Worm (Caenorhabditis elegans) whole organism, L1 larva: Measurements from ENCODE around the gene fbxa-16.
A peak's percentile ranks its signal among the peaks of the same experiment; 100 is the strongest.
"Not testable (repeated sequence)": the region's sequence is repeated elsewhere in the genome, so short reads cannot be mapped to it uniquely, and the experiment has no call there.

Experiments used
- C16A3.4 ChIP-seq: fragments of 150-350 bp; optimal IDR thresholded peaks from 2 replicates; lab custom pipeline; 2014; ENCODE audit warnings: missing biosample characterization, missing genetic modification characterization
- F16B12.6 ChIP-seq: fragments of 150-350 bp; optimal IDR thresholded peaks from 2 replicates; lab custom pipeline; 2014; ENCODE audit warnings: missing biosample characterization, missing genetic modification characterization
- Y116A8C.19 ChIP-seq: sonication (generic microtip); optimal IDR thresholded peaks from 2 replicates; lab custom pipeline; 2016; ENCODE audit warnings: missing compliant biosample characterization, missing genetic modification characterization, borderline replicate concordance
- aha-1 ChIP-seq: fragments of 150-350 bp; optimal IDR thresholded peaks from 2 replicates; lab custom pipeline; 2014; ENCODE audit warnings: missing biosample characterization, missing genetic modification characterization
- ama-1 ChIP-seq: fragments of 150-350 bp; optimal IDR thresholded peaks from 2 replicates; lab custom pipeline; 2014
- ceh-63 ChIP-seq: fragments of 200-800 bp; sonication (Bioruptor generic); optimal IDR thresholded peaks from 2 replicates; lab custom pipeline; 2018; ENCODE audit warnings: mild to moderate bottlenecking, missing genetic modification characterization, missing compliant biosample characterization
- ceh-88 ChIP-seq: fragments of 200-800 bp; sonication (Bioruptor generic); IDR thresholded peaks from 2 replicates; pipeline ENCODE4 v1.3.6; 2022; ENCODE audit warnings: missing genetic modification characterization, missing compliant biosample characterization
- ces-1 ChIP-seq: fragments of 150-350 bp; optimal IDR thresholded peaks from 2 replicates; lab custom pipeline; 2014; ENCODE audit warnings: missing biosample characterization, missing genetic modification reagents, missing genetic modification characterization
- dpl-1 ChIP-seq, 3 experiments: fragments of 150-350 bp in 2 of 3; sonication (generic microtip) in 1 of 3; optimal IDR thresholded peaks; 2 replicates each; lab custom pipeline; 2014 to 2017; ENCODE audit warnings: missing biosample characterization in 3 of 3, missing genetic modification characterization in 3 of 3, missing genetic modification reagents in 3 of 3
- efl-1 ChIP-seq, 4 experiments: fragments of 150-350 bp; optimal IDR thresholded peaks in 3 of 4; peaks in 1 of 4; 1 replicate in 1 of 4; 2 replicates in 3 of 4; lab custom pipeline; 2014; ENCODE audit warnings: missing biosample characterization in 2 of 4, missing genetic modification characterization in 2 of 4, missing genetic modification reagents in 2 of 4
- efl-3 ChIP-seq: fragments of 200-800 bp; sonication (Bioruptor generic); optimal IDR thresholded peaks from 2 replicates; lab custom pipeline; 2018; ENCODE audit warnings: mild to moderate bottlenecking, missing genetic modification characterization, missing compliant biosample characterization
- egl-13 ChIP-seq: sonication (generic microtip); optimal IDR thresholded peaks from 2 replicates; lab custom pipeline; 2016; ENCODE audit warnings: missing genotype, missing genetic modification reagents, missing genetic modification characterization, missing compliant biosample characterization
- egl-27 ChIP-seq, 2 experiments: fragments of 150-350 bp in 1 of 2; sonication (generic microtip); optimal IDR thresholded peaks; 3 replicates each; lab custom pipeline; 2017 to 2018; ENCODE audit warnings: missing biosample characterization in 2 of 2, missing genetic modification characterization in 2 of 2, missing genetic modification reagents in 2 of 2
- grh-1 ChIP-seq: fragments of 200-800 bp; sonication (Bioruptor generic); IDR thresholded peaks from 2 replicates; pipeline ENCODE4 v1.3.6; 2022; ENCODE audit warnings: missing genetic modification reagents, missing genetic modification characterization, missing compliant biosample characterization
- lin-35 ChIP-seq, 2 experiments: fragments of 150-350 bp; optimal IDR thresholded peaks; 2 replicates each; lab custom pipeline; 2014; ENCODE audit warnings: missing biosample characterization in 2 of 2, missing genetic modification characterization in 2 of 2, missing genetic modification reagents in 2 of 2
- lsy-2 ChIP-seq, 2 experiments: fragments of 150-350 bp; optimal IDR thresholded peaks; 2 replicates each; lab custom pipeline; 2014; ENCODE audit warnings: missing biosample characterization in 2 of 2, missing genetic modification characterization in 2 of 2
- nhr-11 ChIP-seq: fragments of 150-350 bp; optimal IDR thresholded peaks from 2 replicates; lab custom pipeline; 2014; ENCODE audit warnings: missing biosample characterization, missing genetic modification characterization
- nhr-12 ChIP-seq: sonication (generic microtip); optimal IDR thresholded peaks from 2 replicates; lab custom pipeline; 2017; ENCODE audit warnings: missing biosample characterization, missing genetic modification characterization
- nhr-20 ChIP-seq: sonication (generic microtip); optimal IDR thresholded peaks from 2 replicates; lab custom pipeline; 2016; ENCODE audit warnings: mild to moderate bottlenecking, missing genetic modification characterization, missing compliant biosample characterization
- nhr-84 ChIP-seq: sonication (generic microtip); optimal IDR thresholded peaks from 2 replicates; lab custom pipeline; 2017; ENCODE audit warnings: missing biosample characterization, missing genetic modification characterization
- pag-3 ChIP-seq: sonication (generic microtip); optimal IDR thresholded peaks from 2 replicates; lab custom pipeline; 2017; ENCODE audit warnings: missing genetic modification characterization, mild to moderate bottlenecking, missing compliant biosample characterization, antibody characterized with exemption, borderline replicate concordance; ENCODE audit not compliant: insufficient read depth
- rnt-1 ChIP-seq: sonication (generic microtip); optimal IDR thresholded peaks from 2 replicates; lab custom pipeline; 2016; ENCODE audit warnings: mild to moderate bottlenecking, missing genetic modification characterization, moderate library complexity, missing compliant biosample characterization
- snpc-4 ChIP-seq: fragments of 150-350 bp; optimal IDR thresholded peaks from 2 replicates; lab custom pipeline; 2014; ENCODE audit warnings: missing biosample characterization, missing genetic modification characterization
- unc-30 ChIP-seq: sonication (generic microtip); optimal IDR thresholded peaks from 2 replicates; lab custom pipeline; 2017; ENCODE audit warnings: missing biosample characterization, missing genetic modification characterization
- unc-62 ChIP-seq: fragments of 150-350 bp; optimal IDR thresholded peaks from 2 replicates; lab custom pipeline; 2014; ENCODE audit warnings: missing biosample characterization, missing genetic modification reagents, missing genetic modification characterization
- unc-98 ChIP-seq: fragments of 200-800 bp; sonication (Bioruptor generic); IDR thresholded peaks from 2 replicates; pipeline ENCODE4 v1.3.6; 2022; ENCODE audit warnings: missing genetic modification characterization, missing compliant biosample characterization
- vab-15 ChIP-seq: sonication (generic microtip); optimal IDR thresholded peaks from 2 replicates; lab custom pipeline; 2017; ENCODE audit warnings: missing genotype, mild to moderate bottlenecking, missing genetic modification characterization, missing compliant biosample characterization
- zag-1 ChIP-seq: fragments of 150-350 bp; optimal IDR thresholded peaks from 2 replicates; lab custom pipeline; 2014; ENCODE audit warnings: missing biosample characterization, missing genetic modification characterization

Gene fbxa-16

ce11 chrX:119363-119762, at the start of gene fbxa-16:
fbxa-16 (plus strand) TSS chrX:119663.
- TF ChIP-seq dpl-1 (GFP tag; optimal IDR thresholded peaks at IDR 0.05; lab: Kevin White, UChicago); pag-3 (tag; lab: Kevin White, UChicago); ceh-88 (GFP tag; lab: Robert Waterston, UW): not testable (repeated sequence)

- TF ChIP-seq nhr-20 (no peak), ces-1 (GFP tag; lab: Kevin White, UChicago) (no peak), nhr-12 (tag; lab: Kevin White, UChicago) (no peak), nhr-84 (tag; lab: Kevin White, UChicago) (no peak), egl-27 (tag; optimal IDR thresholded peaks at IDR 0.05; lab: Kevin White, UChicago) (no peak), unc-62 (GFP tag; lab: Kevin White, UChicago) (no peak), ama-1 (lab: Kevin White, UChicago) (no peak)
Measured at ce11 chrX:84602-85001, 34.9 kb upstream of the fbxa-16 start.

- TF ChIP-seq ceh-63 (GFP tag; lab: Kevin White, UChicago) = no peak
- TF ChIP-seq vab-15 (tag; lab: Kevin White, UChicago) = no peak
- TF ChIP-seq aha-1 (tag; lab: Kevin White, UChicago) = no peak
- TF ChIP-seq lin-35 (GFP tag; optimal IDR thresholded peaks at IDR 0.05; lab: Kevin White, UChicago) = no peak
- no peak for TF ChIP-seq nhr-84 (tag; lab: Kevin White, UChicago)
- TF ChIP-seq grh-1 (GFP tag; lab: Robert Waterston, UW) = no peak
- no peak for TF ChIP-seq egl-13 (tag; lab: Kevin White, UChicago)
- no peak for TF ChIP-seq ama-1 (lab: Kevin White, UChicago)
- TF ChIP-seq efl-1 (optimal IDR thresholded peaks at IDR 0.05; lab: Kevin White, UChicago) = no peak
- TF ChIP-seq efl-1 (GFP tag; optimal IDR thresholded peaks at IDR 0.05 in 1 of 2; lab: Kevin White, UChicago) = no peak
- no peak for TF ChIP-seq Y116A8C.19 (tag; lab: Kevin White, UChicago)
- TF ChIP-seq F16B12.6 (tag; lab: Kevin White, UChicago) = no peak
- no peak for TF ChIP-seq rnt-1 (tag; lab: Kevin White, UChicago)
- TF ChIP-seq efl-3 = no peak
- TF ChIP-seq unc-98 (GFP tag; lab: Robert Waterston, UW) = no peak
- TF ChIP-seq nhr-11 (tag; lab: Kevin White, UChicago) = no peak
- no peak for TF ChIP-seq nhr-20
- no peak for TF ChIP-seq C16A3.4 (tag; lab: Kevin White, UChicago)
Measured at ce11 chrX:88905-89304, 30.6 kb upstream of the fbxa-16 start.

- TF ChIP-seq F16B12.6 (tag; lab: Kevin White, UChicago) (peak; percentile 7), lin-35 (GFP tag; optimal IDR thresholded peaks at IDR 0.05; lab: Kevin White, UChicago) (peak; percentile 22 to 72), dpl-1 (GFP tag; optimal IDR thresholded peaks at IDR 0.05; lab: Kevin White, UChicago) (peak; percentile 41 to 57 (median 55)), efl-1 (optimal IDR thresholded peaks at IDR 0.05; lab: Kevin White, UChicago) (peak; percentile 52 to 73), efl-1 (GFP tag; optimal IDR thresholded peaks at IDR 0.05 in 1 of 2; lab: Kevin White, UChicago) (peak; percentile 67 to 96)
Measured at ce11 chrX:104737-105136, 14.7 kb upstream of the fbxa-16 start, which contains the start of gene Y73B3A.4. Y73B3A.4 (minus strand) TSS chrX:104777.

ce11 chrX:108929-109328, 10.5 kb upstream of the fbxa-16 start, which contains the start of gene elk-2:
elk-2 (minus strand) TSS chrX:109029.
- not testable (repeated sequence) for TF ChIP-seq unc-30, nhr-84, zag-1 (tag; lab: Kevin White, UChicago)

ce11 chrX:114400-114799, 5.1 kb upstream of the fbxa-16 start, which contains the start of gene fbxa-221:
fbxa-221 (plus strand) TSS chrX:114700.
- not testable (repeated sequence) for TF ChIP-seq lsy-2 (tag; optimal IDR thresholded peaks at IDR 0.05; lab: Kevin White, UChicago); nhr-20; snpc-4
